Worm (Caenorhabditis elegans) whole organism, L2 larva: ENCODE data around the gene C12D12.3.

ENCODE experiments used
- C34F6.9 ChIP-seq: fragments of 150-350 bp; optimal IDR thresholded peaks from 2 replicates; lab custom pipeline; 2014; ENCODE audit warnings: missing biosample characterization, missing genetic modification characterization
- F13H6.1 ChIP-seq: sonication (generic microtip); optimal IDR thresholded peaks from 2 replicates; lab custom pipeline; 2016; ENCODE audit warnings: missing genetic modification characterization, missing compliant biosample characterization
- R02D3.7 ChIP-seq: fragments of 150-350 bp; optimal IDR thresholded peaks from 2 replicates; lab custom pipeline; 2014; ENCODE audit warnings: missing biosample characterization, missing genetic modification characterization
- Y55F3AM.14 ChIP-seq: fragments of 200-800 bp; sonication (Bioruptor generic); optimal IDR thresholded peaks from 2 replicates; lab custom pipeline; 2018; ENCODE audit warnings: mild to moderate bottlenecking, missing genetic modification characterization, missing compliant biosample characterization
- alr-1 ChIP-seq: fragments of 150-350 bp; optimal IDR thresholded peaks from 2 replicates; lab custom pipeline; 2014; ENCODE audit warnings: missing biosample characterization, missing genetic modification characterization
- ama-1 ChIP-seq: fragments of 150-350 bp; optimal IDR thresholded peaks from 2 replicates; lab custom pipeline; 2018; ENCODE audit warnings: inconsistent platforms
- blmp-1 ChIP-seq: sonication (generic microtip); optimal IDR thresholded peaks from 2 replicates; lab custom pipeline; 2017; ENCODE audit warnings: missing genetic modification characterization, mild to moderate bottlenecking, missing compliant biosample characterization, antibody characterized with exemption, moderate library complexity; ENCODE audit not compliant: insufficient read depth
- ceh-16 ChIP-seq: fragments of 150-350 bp; optimal IDR thresholded peaks from 2 replicates; lab custom pipeline; 2014; ENCODE audit warnings: missing biosample characterization, missing genetic modification characterization
- ceh-82 ChIP-seq: fragments of 150-350 bp; optimal IDR thresholded peaks from 2 replicates; lab custom pipeline; 2014; ENCODE audit warnings: missing biosample characterization, missing genetic modification characterization
- crh-2 ChIP-seq: sonication (generic microtip); optimal IDR thresholded peaks from 2 replicates; lab custom pipeline; 2017; ENCODE audit warnings: missing biosample characterization, missing genetic modification characterization
- dmd-4 ChIP-seq: sonication (generic microtip); optimal IDR thresholded peaks from 2 replicates; lab custom pipeline; 2017; ENCODE audit warnings: missing biosample characterization, missing genetic modification characterization
- elt-1 ChIP-seq: fragments of 150-350 bp; optimal IDR thresholded peaks from 2 replicates; lab custom pipeline; 2014; ENCODE audit warnings: missing biosample characterization, missing genetic modification characterization
- elt-3 ChIP-seq: sonication (generic microtip); optimal IDR thresholded peaks from 2 replicates; lab custom pipeline; 2017; ENCODE audit warnings: missing biosample characterization, missing genetic modification characterization
- fos-1 ChIP-seq: fragments of 150-350 bp; optimal IDR thresholded peaks from 2 replicates; lab custom pipeline; 2014; ENCODE audit warnings: missing biosample characterization, missing genetic modification characterization
- gmeb-1 ChIP-seq: fragments of 150-350 bp; optimal IDR thresholded peaks from 2 replicates; lab custom pipeline; 2014; ENCODE audit warnings: missing biosample characterization, missing genetic modification characterization
- lin-11 ChIP-seq: fragments of 150-350 bp; sonication (generic microtip); optimal IDR thresholded peaks from 2 replicates; lab custom pipeline; 2014; ENCODE audit warnings: missing biosample characterization, missing genetic modification characterization, inconsistent platforms, mixed read lengths
- lin-13 ChIP-seq: fragments of 150-350 bp; optimal IDR thresholded peaks from 2 replicates; lab custom pipeline; 2014; ENCODE audit warnings: missing biosample characterization, missing genetic modification reagents, missing genetic modification characterization
- lsy-2 ChIP-seq, 2 experiments: fragments of 150-350 bp in 1 of 2; sonication (generic microtip) in 1 of 2; optimal IDR thresholded peaks; 2 replicates each; lab custom pipeline; 2014 to 2017; ENCODE audit warnings: missing biosample characterization in 2 of 2, missing genetic modification characterization in 2 of 2
- mab-5 ChIP-seq: fragments of 150-350 bp; optimal IDR thresholded peaks from 2 replicates; lab custom pipeline; 2014; ENCODE audit warnings: missing biosample characterization, missing genetic modification characterization
- mbf-1 ChIP-seq: sonication (generic microtip); optimal IDR thresholded peaks from 2 replicates; lab custom pipeline; 2017; ENCODE audit warnings: missing biosample characterization, missing genetic modification characterization
- mdl-1 ChIP-seq, 2 experiments: fragments of 150-350 bp in 1 of 2; sonication (generic microtip) in 1 of 2; optimal IDR thresholded peaks; 2 replicates each; lab custom pipeline; 2017; ENCODE audit warnings: missing biosample characterization in 2 of 2, missing genetic modification characterization in 2 of 2
- nhr-10 ChIP-seq: sonication (generic microtip); optimal IDR thresholded peaks from 2 replicates; lab custom pipeline; 2017; ENCODE audit warnings: missing biosample characterization, missing genetic modification characterization
- nhr-11 ChIP-seq: fragments of 150-350 bp; optimal IDR thresholded peaks from 2 replicates; lab custom pipeline; 2014; ENCODE audit warnings: missing biosample characterization, missing genetic modification characterization
- nhr-12 ChIP-seq: fragments of 150-350 bp; optimal IDR thresholded peaks from 2 replicates; lab custom pipeline; 2014; ENCODE audit warnings: missing biosample characterization, missing genetic modification characterization
- nhr-21 ChIP-seq: fragments of 150-350 bp; optimal IDR thresholded peaks from 2 replicates; lab custom pipeline; 2014; ENCODE audit warnings: missing biosample characterization, missing genetic modification characterization
- nhr-23 ChIP-seq: fragments of 150-350 bp; optimal IDR thresholded peaks from 2 replicates; lab custom pipeline; 2014; ENCODE audit warnings: missing biosample characterization, missing genetic modification reagents, missing genetic modification characterization
- nhr-25 ChIP-seq: fragments of 150-350 bp; sonication (generic microtip); optimal IDR thresholded peaks from 3 replicates; lab custom pipeline; 2014; ENCODE audit warnings: missing biosample characterization, missing genetic modification characterization
- nhr-6 ChIP-seq: fragments of 150-350 bp; optimal IDR thresholded peaks from 2 replicates; lab custom pipeline; 2014; ENCODE audit warnings: missing biosample characterization, missing genetic modification characterization
- peb-1 ChIP-seq: fragments of 150-350 bp; optimal IDR thresholded peaks from 2 replicates; lab custom pipeline; 2014; ENCODE audit warnings: missing biosample characterization, missing genetic modification characterization
- sem-4 ChIP-seq: fragments of 150-350 bp; optimal IDR thresholded peaks from 2 replicates; lab custom pipeline; 2014; ENCODE audit warnings: missing biosample characterization, missing genetic modification reagents, missing genetic modification characterization
- skn-1 ChIP-seq: sonication (generic microtip); optimal IDR thresholded peaks from 2 replicates; lab custom pipeline; 2017; ENCODE audit warnings: missing biosample characterization, missing genetic modification characterization
- sma-3 ChIP-seq: sonication (generic microtip); optimal IDR thresholded peaks from 2 replicates; lab custom pipeline; 2016; ENCODE audit warnings: missing genetic modification reagents, missing genetic modification characterization, missing compliant biosample characterization
- sma-9 ChIP-seq, 2 experiments: fragments of 150-350 bp in 1 of 2; sonication (generic microtip) in 1 of 2; optimal IDR thresholded peaks; 2 replicates each; lab custom pipeline; 2014 to 2016; ENCODE audit warnings: missing genetic modification characterization in 2 of 2, mild to moderate bottlenecking in 1 of 2, missing biosample characterization in 1 of 2, missing compliant biosample characterization in 1 of 2, missing genetic modification reagents in 1 of 2, moderate library complexity in 1 of 2
- snpc-4 ChIP-seq: fragments of 150-350 bp; optimal IDR thresholded peaks from 2 replicates; lab custom pipeline; 2014; ENCODE audit warnings: missing biosample characterization, missing genetic modification characterization
- unc-39 ChIP-seq: fragments of 150-350 bp; optimal IDR thresholded peaks from 2 replicates; lab custom pipeline; 2014; ENCODE audit warnings: missing biosample characterization, missing genetic modification characterization
- unc-55 ChIP-seq: fragments of 150-350 bp; sonication (generic microtip); optimal IDR thresholded peaks from 3 replicates; lab custom pipeline; 2014; ENCODE audit warnings: missing biosample characterization, missing genetic modification reagents, missing genetic modification characterization
- unc-62 ChIP-seq: fragments of 150-350 bp; optimal IDR thresholded peaks from 2 replicates; lab custom pipeline; 2014; ENCODE audit warnings: missing biosample characterization, missing genetic modification reagents, missing genetic modification characterization
- zag-1 ChIP-seq: fragments of 150-350 bp; optimal IDR thresholded peaks from 2 replicates; lab custom pipeline; 2014; ENCODE audit warnings: missing biosample characterization, missing genetic modification characterization
- ztf-4 ChIP-seq: fragments of 150-350 bp; optimal IDR thresholded peaks from 2 replicates; lab custom pipeline; 2014; ENCODE audit warnings: missing biosample characterization, missing genetic modification characterization

Gene C12D12.3

DNA sequence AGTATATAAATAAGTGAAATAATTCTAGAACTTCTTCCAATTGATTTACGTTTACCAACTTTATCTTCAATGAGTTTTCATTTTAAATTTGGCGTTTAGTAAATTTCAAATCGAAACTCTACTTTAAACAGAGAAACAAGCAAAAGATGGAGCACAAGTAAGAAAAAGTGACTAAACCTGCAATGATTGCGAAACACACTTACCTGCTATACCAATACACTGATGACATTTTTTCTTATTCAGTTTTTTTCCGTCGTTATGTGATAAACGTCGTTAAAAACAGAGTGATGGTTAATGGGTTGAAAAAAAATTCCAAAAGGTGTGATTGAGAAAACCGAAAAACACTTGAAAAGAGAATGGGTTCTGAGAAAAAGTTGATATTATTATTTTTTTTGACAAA lies 15.3 kb upstream of the C12D12.3 start:
- TF ChIP-seq Y55F3AM.14 (GFP tag; lab: Kevin White, UChicago) (no peak), fos-1 (tag; lab: Kevin White, UChicago) (peak; percentile 60)

DNA sequence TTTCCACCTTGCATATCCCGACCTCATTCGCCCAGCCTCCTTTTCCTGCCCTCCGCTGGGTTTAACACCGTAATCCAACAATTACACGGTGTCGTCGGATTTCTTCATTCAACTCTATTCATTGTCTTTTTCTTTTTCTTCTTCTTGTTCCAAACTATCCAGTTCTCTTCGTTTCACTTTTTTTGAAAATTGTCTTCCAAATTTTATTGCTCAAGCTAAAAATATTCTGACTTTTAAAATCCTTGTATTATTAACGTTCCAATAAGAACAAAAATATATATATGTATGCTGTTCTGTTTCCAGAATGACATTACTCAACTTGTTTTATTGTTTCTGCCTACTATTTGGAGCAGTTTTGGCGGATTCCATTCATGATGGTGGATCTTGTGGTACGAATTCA lies 9.1 kb upstream of the C12D12.3 start, which contains the start of gene wrt-6:
Gene wrt-6 (plus strand): TSS at position 301 of the 400 bp plus-strand sequence.
- TF ChIP-seq lin-13: no peak
- no peak for TF ChIP-seq snpc-4 (tag; lab: Kevin White, UChicago)
- TF ChIP-seq nhr-6: no peak
- no peak for TF ChIP-seq nhr-11 (tag; lab: Kevin White, UChicago)
- TF ChIP-seq nhr-12 (tag; lab: Kevin White, UChicago): no peak
- no peak for TF ChIP-seq alr-1 (tag; lab: Kevin White, UChicago)
- no peak for TF ChIP-seq R02D3.7 (tag; lab: Kevin White, UChicago)
- no peak for TF ChIP-seq ztf-4 (tag; lab: Kevin White, UChicago)
- TF ChIP-seq mdl-1 (tag; optimal IDR thresholded peaks at IDR 0.05; lab: Kevin White, UChicago): no peak
- no peak for TF ChIP-seq nhr-23 (tag; lab: Kevin White, UChicago)
- TF ChIP-seq crh-2 (tag; lab: Kevin White, UChicago): no peak
- no peak for TF ChIP-seq ceh-82 (tag; lab: Kevin White, UChicago)
- TF ChIP-seq C34F6.9 (tag; lab: Kevin White, UChicago): no peak

DNA sequence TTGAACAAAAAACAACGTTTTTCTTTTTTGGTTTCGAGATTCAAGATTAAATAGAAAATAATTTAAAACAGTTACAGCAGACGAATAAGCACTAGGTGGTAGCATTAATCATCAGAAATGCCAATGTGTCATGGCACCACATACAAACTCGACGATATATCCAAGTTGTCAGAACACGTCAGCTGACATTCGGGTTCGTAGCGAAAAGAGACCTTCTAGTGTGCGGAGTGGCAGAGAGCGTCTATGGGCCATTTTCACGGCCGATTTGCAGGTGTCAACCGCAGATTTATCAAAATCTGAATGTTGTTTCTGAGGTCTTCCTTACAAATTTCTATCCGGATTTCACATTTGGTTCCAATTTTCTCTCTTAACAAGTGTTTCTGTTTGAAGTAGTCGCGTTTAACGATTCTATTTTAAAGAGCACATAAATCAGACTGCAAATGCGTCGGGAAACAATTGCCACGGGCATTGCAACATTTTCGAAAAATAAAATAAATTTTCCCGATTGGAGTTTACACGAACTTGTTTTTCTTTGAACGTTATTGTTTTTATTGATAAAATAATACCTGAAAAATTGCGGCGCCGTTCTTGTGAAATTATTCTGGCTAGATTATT lies 912 bp upstream of the C12D12.3 start:
- TF ChIP-seq unc-39 (tag; lab: Kevin White, UChicago) (no peak), elt-1 (tag; lab: Kevin White, UChicago) (no peak), elt-3 (tag; lab: Kevin White, UChicago) (no peak), Y55F3AM.14 (GFP tag; lab: Kevin White, UChicago) (no peak), F13H6.1 (no peak), zag-1 (tag; lab: Kevin White, UChicago) (no peak), lin-13 (no peak), alr-1 (tag; lab: Kevin White, UChicago) (no peak), lsy-2 (tag; optimal IDR thresholded peaks at IDR 0.05; lab: Kevin White, UChicago) (no peak), R02D3.7 (tag; lab: Kevin White, UChicago) (no peak), ceh-16 (tag; lab: Kevin White, UChicago) (no peak), gmeb-1 (tag; lab: Kevin White, UChicago) (no peak), unc-62 (no peak), nhr-23 (tag; lab: Kevin White, UChicago) (no peak)

DNA sequence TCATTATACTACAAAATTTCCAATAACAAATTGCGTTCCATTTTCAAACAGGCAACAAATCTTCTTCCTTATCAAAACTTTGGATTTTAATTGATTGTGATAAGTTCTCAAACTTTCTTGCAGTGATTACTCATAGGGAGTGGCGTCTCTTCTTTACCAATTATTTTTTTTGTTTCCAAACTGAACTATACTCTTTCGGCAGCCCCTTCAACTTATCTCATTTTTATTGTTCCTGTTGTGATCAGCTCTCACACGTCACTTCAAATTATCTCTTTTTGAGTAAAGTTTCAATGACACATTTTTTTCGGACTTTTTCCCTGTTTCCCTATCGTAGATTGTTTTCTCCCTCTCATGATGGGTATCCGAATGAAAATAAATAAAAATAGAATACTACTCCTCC lies 3.3 kb downstream of the C12D12.3 start:
- TF ChIP-seq sma-3 (GFP tag; lab: Kevin White, UChicago) (peak; percentile 57), sma-9 (GFP tag; optimal IDR thresholded peaks at IDR 0.05; lab: Kevin White, UChicago) (peak; percentile 20), sma-9 (tag; optimal IDR thresholded peaks at IDR 0.05; lab: Kevin White, UChicago) (no peak), unc-39 (tag; lab: Kevin White, UChicago) (no peak)
- TF ChIP-seq, all 48 proteins: peak for 2

DNA sequence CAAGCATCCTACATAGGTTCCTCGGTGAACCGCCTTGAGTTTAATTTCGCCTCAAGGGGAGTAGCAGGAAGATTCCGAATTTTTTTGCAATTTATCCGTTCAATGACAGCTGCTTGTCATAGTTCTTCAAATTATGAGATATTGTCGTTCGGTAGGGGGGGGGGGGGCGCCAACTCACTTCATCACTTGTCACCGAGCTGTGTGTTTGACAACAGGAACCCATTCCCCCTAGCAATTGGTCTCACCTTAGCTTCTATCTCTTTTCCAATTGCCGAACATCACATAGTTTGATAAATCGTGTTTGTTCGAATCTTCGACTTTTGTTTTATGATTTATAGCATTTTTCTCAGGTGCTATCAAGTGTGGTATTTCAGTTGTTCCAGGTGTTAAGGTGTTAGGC lies 5.5 kb downstream of the C12D12.3 start:
- TF ChIP-seq alr-1 (tag; lab: Kevin White, UChicago) (no peak), nhr-21 (tag; lab: Kevin White, UChicago) (no peak), F13H6.1 (peak; percentile 36), zag-1 (tag; lab: Kevin White, UChicago) (no peak), R02D3.7 (tag; lab: Kevin White, UChicago) (no peak), nhr-11 (tag; lab: Kevin White, UChicago) (no peak), sem-4 (tag; lab: Kevin White, UChicago) (no peak), nhr-25 (tag; lab: Kevin White, UChicago) (no peak)

DNA sequence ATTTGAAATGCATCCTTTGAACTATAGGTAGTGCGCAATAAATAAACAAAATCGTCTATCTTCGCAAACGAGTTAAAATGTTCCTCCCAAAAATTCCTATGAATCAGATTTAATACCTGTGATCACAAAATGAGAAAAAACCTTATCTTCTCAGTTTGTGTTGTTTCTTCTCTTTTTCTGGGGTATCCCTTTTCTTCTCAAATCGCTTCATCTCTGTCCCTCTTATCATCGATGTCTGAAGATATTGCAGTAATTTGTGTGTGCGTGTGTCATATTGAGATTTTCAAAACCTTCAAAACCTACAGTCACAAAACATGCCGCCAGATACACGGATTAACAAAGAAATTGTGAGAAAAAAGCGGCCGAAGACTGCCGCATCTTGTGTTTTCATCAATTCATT lies 6.7 kb downstream of the C12D12.3 start, which contains the start of gene glt-1:
Gene glt-1 (plus strand): TSS at position 251 of the 400 bp plus-strand sequence.
- TF ChIP-seq nhr-6 (no peak), peb-1 (tag; lab: Kevin White, UChicago) (no peak), mab-5 (tag; lab: Kevin White, UChicago) (no peak), sma-9 (GFP tag; optimal IDR thresholded peaks at IDR 0.05; lab: Kevin White, UChicago) (peak; percentile 53), sma-9 (tag; optimal IDR thresholded peaks at IDR 0.05; lab: Kevin White, UChicago) (no peak), fos-1 (tag; lab: Kevin White, UChicago) (peak; percentile 41), sem-4 (tag; lab: Kevin White, UChicago) (no peak), unc-55 (GFP tag; lab: Kevin White, UChicago) (no peak), ceh-16 (tag; lab: Kevin White, UChicago) (no peak), crh-2 (tag; lab: Kevin White, UChicago) (no peak), R02D3.7 (tag; lab: Kevin White, UChicago) (no peak), nhr-21 (tag; lab: Kevin White, UChicago) (no peak), ama-1 (lab: Kevin White, UChicago) (no peak), mbf-1 (tag; lab: Kevin White, UChicago) (no peak), nhr-11 (tag; lab: Kevin White, UChicago) (no peak), Y55F3AM.14 (GFP tag; lab: Kevin White, UChicago) (no peak), blmp-1 (tag; lab: Kevin White, UChicago) (no peak), lin-11 (tag; lab: Kevin White, UChicago) (no peak), nhr-10 (tag; lab: Kevin White, UChicago) (no peak), ceh-82 (tag; lab: Kevin White, UChicago) (no peak), sma-3 (GFP tag; lab: Kevin White, UChicago) (peak; percentile 27), dmd-4 (tag; lab: Kevin White, UChicago) (no peak), skn-1 (no peak)
